Worm (Caenorhabditis elegans) whole organism, L1 larva: Measurements from ENCODE around the gene C25F9.11.

Source experiments
- elt-3 ChIP-seq, 6 experiments: fragments of 150-350 bp in 1 of 6; sonication (generic microtip); optimal IDR thresholded peaks; 2 replicates each; lab custom pipeline; 2017 to 2018; ENCODE audit warnings: missing biosample characterization in 6 of 6, missing genetic modification characterization in 6 of 6, inconsistent platforms in 1 of 6
- hlh-17 ChIP-seq: fragments of 200-800 bp; sonication (Bioruptor generic); optimal IDR thresholded peaks from 2 replicates; lab custom pipeline; 2018; ENCODE audit warnings: missing genetic modification characterization, mild to moderate bottlenecking, missing compliant biosample characterization, moderate library complexity, borderline replicate concordance
- nhr-237 ChIP-seq: fragments of 150-350 bp; optimal IDR thresholded peaks from 2 replicates; lab custom pipeline; 2014; ENCODE audit warnings: missing biosample characterization, missing genetic modification characterization
- nhr-71 ChIP-seq: sonication (generic microtip); optimal IDR thresholded peaks from 2 replicates; lab custom pipeline; 2016; ENCODE audit warnings: mild to moderate bottlenecking, missing genetic modification characterization, moderate library complexity, missing compliant biosample characterization
- pqm-1 ChIP-seq: sonication (generic microtip); optimal IDR thresholded peaks from 3 replicates; lab custom pipeline; 2017; ENCODE audit warnings: missing biosample characterization, missing genetic modification characterization
- snu-23 ChIP-seq: sonication (generic microtip); optimal IDR thresholded peaks from 2 replicates; lab custom pipeline; 2016; ENCODE audit warnings: missing genetic modification characterization, missing compliant biosample characterization
- sptf-1 ChIP-seq: fragments of 150-350 bp; optimal IDR thresholded peaks from 2 replicates; lab custom pipeline; 2014; ENCODE audit warnings: missing biosample characterization, missing genetic modification characterization

- TF ChIP-seq sptf-1 (no peak), nhr-237 (tag; lab: Kevin White, UChicago) (no peak), hlh-17 (no peak), snu-23 (GFP tag; lab: Kevin White, UChicago) (peak; percentile 55), nhr-71 (peak; percentile 24), pqm-1 (tag; lab: Kevin White, UChicago) (no peak), elt-3 (tag; optimal IDR thresholded peaks at IDR 0.05; lab: Kevin White, UChicago) (no peak)
These were observed 4.8 kb downstream of the C25F9.11 start for ce11 chrV:19428097-19428496.
